Fruit fly (Drosophila melanogaster) whole organism, embryonic: ENCODE data around the gene Ocrl.

Experiments used
- B-H2 ChIP-seq: fragments of 200-800 bp; sonication (Bioruptor generic); optimal IDR thresholded peaks from 2 replicates; lab custom pipeline; 2018; ENCODE audit warnings: missing biosample characterization, mild to moderate bottlenecking, missing genetic modification characterization
- Blimp-1 ChIP-seq: fragments of 200-800 bp; sonication (Bioruptor generic); optimal IDR thresholded peaks from 3 replicates; lab custom pipeline; 2018; ENCODE audit warnings: missing biosample characterization, missing genetic modification characterization, mild to moderate bottlenecking, moderate library complexity, missing genetic modification reagents
- CG10959 ChIP-seq: fragments of 200-800 bp; sonication (Bioruptor generic); IDR thresholded peaks from 2 replicates; pipeline ENCODE4 v1.3.6; 2022; ENCODE audit warnings: missing biosample characterization, missing genetic modification characterization
- CG12155 ChIP-seq: fragments of 200-800 bp; sonication (Bioruptor generic); optimal IDR thresholded peaks from 3 replicates; lab custom pipeline; 2016; ENCODE audit warnings: missing biosample characterization, missing genetic modification characterization
- CG14965 ChIP-seq: fragments of 200-800 bp; sonication (Bioruptor generic); optimal IDR thresholded peaks from 2 replicates; lab custom pipeline; 2016; ENCODE audit warnings: missing biosample characterization, missing genetic modification characterization, borderline replicate concordance
- CG1603 ChIP-seq: fragments of 200-800 bp; sonication (Bioruptor generic); optimal IDR thresholded peaks from 2 replicates; lab custom pipeline; 2019; ENCODE audit warnings: missing biosample characterization, mild to moderate bottlenecking, missing genetic modification characterization, moderate library complexity
- CG17612 ChIP-seq: fragments of 200-800 bp; sonication (Bioruptor generic); IDR thresholded peaks from 2 replicates; pipeline ENCODE4 v1.3.6; 2022; ENCODE audit warnings: missing biosample characterization, missing genetic modification characterization
- CG18619 ChIP-seq: fragments of 200-800 bp; sonication (Bioruptor generic); optimal IDR thresholded peaks from 3 replicates; lab custom pipeline; 2017; ENCODE audit warnings: missing biosample characterization, mild to moderate bottlenecking, missing genetic modification characterization
- CG2678 ChIP-seq: fragments of 200-800 bp; sonication (Bioruptor generic); optimal IDR thresholded peaks from 3 replicates; lab custom pipeline; 2019; ENCODE audit warnings: missing biosample characterization, mild to moderate bottlenecking, missing genetic modification characterization, moderate library complexity
- CG31224 ChIP-seq: fragments of 200-800 bp; sonication (Bioruptor generic); IDR thresholded peaks from 2 replicates; pipeline ENCODE4 v1.3.6; 2022; ENCODE audit warnings: missing biosample characterization, missing genetic modification characterization
- CG32767 ChIP-seq: fragments of 200-800 bp; sonication (Bioruptor generic); IDR thresholded peaks from 2 replicates; pipeline ENCODE4 v1.3.6; 2022; ENCODE audit warnings: missing biosample characterization, missing genetic modification characterization
- CG34376 ChIP-seq: fragments of 200-800 bp; sonication (Bioruptor generic); optimal IDR thresholded peaks from 2 replicates; lab custom pipeline; 2018; ENCODE audit warnings: missing biosample characterization, mild to moderate bottlenecking, missing genetic modification characterization
- CG4282 ChIP-seq: fragments of 200-800 bp; sonication (Bioruptor generic); optimal IDR thresholded peaks from 2 replicates; lab custom pipeline; 2016; ENCODE audit warnings: missing biosample characterization, missing genetic modification characterization
- CG7786 ChIP-seq: fragments of 200-800 bp; sonication (Bioruptor generic); optimal IDR thresholded peaks from 2 replicates; lab custom pipeline; 2016; ENCODE audit warnings: missing biosample characterization, missing genetic modification characterization
- CG7839 ChIP-seq: fragments of 200-800 bp; sonication (Bioruptor generic); optimal IDR thresholded peaks from 3 replicates; lab custom pipeline; 2018; ENCODE audit warnings: missing biosample characterization, mild to moderate bottlenecking, missing genetic modification characterization, moderate library complexity
- CG8388 ChIP-seq: fragments of 200-800 bp; sonication (Bioruptor generic); optimal IDR thresholded peaks from 2 replicates; lab custom pipeline; 2019; ENCODE audit warnings: missing biosample characterization, mild to moderate bottlenecking, missing genetic modification characterization, moderate library complexity
- CG9215 ChIP-seq: fragments of 200-800 bp; sonication (Bioruptor generic); IDR thresholded peaks from 2 replicates; pipeline ENCODE4 v1.3.6; 2022; ENCODE audit warnings: missing biosample characterization, missing genetic modification characterization
- CoRest ChIP-seq: fragments of 200-800 bp; sonication (Bioruptor generic); optimal IDR thresholded peaks from 3 replicates; lab custom pipeline; 2018; ENCODE audit warnings: missing biosample characterization, mild to moderate bottlenecking, missing genetic modification characterization, moderate library complexity
- Dp ChIP-seq: fragments of 200-800 bp; sonication (Bioruptor generic); optimal IDR thresholded peaks from 2 replicates; lab custom pipeline; 2018; ENCODE audit warnings: missing biosample characterization, mild to moderate bottlenecking, missing genetic modification characterization, moderate library complexity
- H2.0 ChIP-seq: fragments of 200-800 bp; sonication (Bioruptor generic); IDR thresholded peaks from 2 replicates; pipeline ENCODE4 v1.3.6; 2022; ENCODE audit warnings: missing biosample characterization, missing genetic modification characterization
- Hmx ChIP-seq: fragments of 200-800 bp; sonication (Bioruptor generic); optimal IDR thresholded peaks from 2 replicates; lab custom pipeline; 2016; ENCODE audit warnings: missing biosample characterization, missing genetic modification characterization
- Hsf ChIP-seq: fragments of 200-800 bp; sonication (Bioruptor generic); optimal IDR thresholded peaks from 3 replicates; lab custom pipeline; 2016; ENCODE audit warnings: missing biosample characterization, missing genetic modification characterization
- MBD-R2 ChIP-seq: fragments of 200-800 bp; sonication (Bioruptor generic); IDR thresholded peaks from 2 replicates; pipeline ENCODE4 v1.3.6; 2022; ENCODE audit warnings: missing biosample characterization, missing genetic modification characterization
- NFAT ChIP-seq: fragments of 200-800 bp; sonication (Bioruptor generic); IDR thresholded peaks from 2 replicates; pipeline ENCODE4 v1.3.6; 2022; ENCODE audit warnings: missing biosample characterization, missing genetic modification characterization
- Nf-YA ChIP-seq: fragments of 200-800 bp; sonication (Bioruptor generic); IDR thresholded peaks from 2 replicates; pipeline ENCODE4 v1.3.6; 2022; ENCODE audit warnings: missing biosample characterization, missing genetic modification characterization
- Oaz ChIP-seq: fragments of 200-800 bp; sonication (Bioruptor generic); IDR thresholded peaks from 2 replicates; pipeline ENCODE4 v1.3.6; 2022; ENCODE audit warnings: missing biosample characterization, missing genetic modification characterization
- Opbp ChIP-seq: fragments of 200-800 bp; sonication (Bioruptor generic); IDR thresholded peaks from 3 replicates; pipeline ENCODE4 v1.3.6; 2022; ENCODE audit warnings: missing biosample characterization, missing genetic modification characterization; ENCODE audit not compliant: partially characterized antibody
- Pdp1 ChIP-seq, 2 experiments: fragments of 200-800 bp; sonication (Bioruptor generic); optimal IDR thresholded peaks; 3 replicates each; lab custom pipeline; 2016; ENCODE audit warnings: missing biosample characterization in 2 of 2, missing genetic modification characterization in 2 of 2, mild to moderate bottlenecking in 1 of 2, moderate library complexity in 1 of 2
- Ptx1 ChIP-seq: fragments of 200-800 bp; sonication (Bioruptor generic); IDR thresholded peaks from 2 replicates; pipeline ENCODE4 v1.3.6; 2022; ENCODE audit warnings: missing biosample characterization, missing genetic modification characterization
- bbx ChIP-seq: fragments of 200-800 bp; sonication (Bioruptor generic); IDR thresholded peaks from 2 replicates; pipeline ENCODE4 v1.3.6; 2022; ENCODE audit warnings: missing biosample characterization, missing genetic modification characterization; ENCODE audit not compliant: partially characterized antibody
- chinmo ChIP-seq: fragments of 200-800 bp; sonication (Bioruptor generic); IDR thresholded peaks from 4 replicates; pipeline ENCODE4 v1.3.6; 2022; ENCODE audit warnings: missing biosample characterization, missing genetic modification characterization; ENCODE audit not compliant: partially characterized antibody
- chn ChIP-seq: fragments of 200-800 bp; sonication (Bioruptor generic); optimal IDR thresholded peaks from 2 replicates; lab custom pipeline; 2016; ENCODE audit warnings: missing biosample characterization, missing genetic modification characterization
- dmrt99B ChIP-seq: fragments of 200-800 bp; sonication (Bioruptor generic); optimal IDR thresholded peaks from 2 replicates; lab custom pipeline; 2018; ENCODE audit warnings: missing biosample characterization, mild to moderate bottlenecking, missing genetic modification characterization, moderate library complexity
- esg ChIP-seq: fragments of 200-800 bp; sonication (Bioruptor generic); conservative IDR thresholded peaks from 2 replicates; pipeline ENCODE4 v1.3.6; 2022; ENCODE audit warnings: missing biosample characterization, missing genetic modification characterization
- ewg ChIP-seq: fragments of 200-800 bp; sonication (Bioruptor generic); optimal IDR thresholded peaks from 3 replicates; lab custom pipeline; 2017; ENCODE audit warnings: mild to moderate bottlenecking, missing biosample characterization, missing genetic modification reagents, missing genetic modification characterization
- gce ChIP-seq: fragments of 200-800 bp; sonication (Bioruptor generic); IDR thresholded peaks from 3 replicates; pipeline ENCODE4 v1.3.6; 2022; ENCODE audit warnings: missing biosample characterization, missing genetic modification characterization
- jing ChIP-seq: fragments of 200-800 bp; sonication (Bioruptor generic); optimal IDR thresholded peaks from 2 replicates; lab custom pipeline; 2018; ENCODE audit warnings: missing biosample characterization, mild to moderate bottlenecking, missing genetic modification characterization
- luna ChIP-seq: fragments of 200-800 bp; sonication (Bioruptor generic); optimal IDR thresholded peaks from 2 replicates; lab custom pipeline; 2016; ENCODE audit warnings: missing biosample characterization, missing genetic modification characterization
- mld ChIP-seq: fragments of 200-800 bp; sonication (Bioruptor generic); IDR thresholded peaks from 3 replicates; pipeline ENCODE4 v1.3.6; 2022; ENCODE audit warnings: missing biosample characterization, missing genetic modification characterization; ENCODE audit not compliant: partially characterized antibody
- oc ChIP-seq: fragments of 200-800 bp; sonication (Bioruptor generic); optimal IDR thresholded peaks from 2 replicates; lab custom pipeline; 2018; ENCODE audit warnings: missing biosample characterization, mild to moderate bottlenecking, missing genetic modification characterization, moderate library complexity
- onecut ChIP-seq: fragments of 200-800 bp; sonication (Bioruptor generic); IDR thresholded peaks from 2 replicates; pipeline ENCODE4 v1.3.6; 2022; ENCODE audit warnings: missing biosample characterization, missing genetic modification characterization
- psq ChIP-seq: fragments of 200-800 bp; sonication (Bioruptor generic); optimal IDR thresholded peaks from 2 replicates; lab custom pipeline; 2017; ENCODE audit warnings: missing biosample characterization, missing genetic modification characterization
- pum ChIP-seq: fragments of 200-800 bp; sonication (Bioruptor generic); optimal IDR thresholded peaks from 2 replicates; lab custom pipeline; 2016; ENCODE audit warnings: missing biosample characterization, missing genetic modification characterization
- salm ChIP-seq: fragments of 200-800 bp; sonication (Bioruptor generic); optimal IDR thresholded peaks from 2 replicates; lab custom pipeline; 2018; ENCODE audit warnings: missing biosample characterization, mild to moderate bottlenecking, missing genetic modification characterization
- schlank ChIP-seq: fragments of 200-800 bp; sonication (Bioruptor generic); optimal IDR thresholded peaks from 2 replicates; lab custom pipeline; 2018; ENCODE audit warnings: missing biosample characterization, mild to moderate bottlenecking, missing genetic modification characterization
- sens ChIP-seq: fragments of 200-800 bp; sonication (Bioruptor generic); peaks from one replicate; lab custom pipeline; 2016; ENCODE audit warnings: missing biosample characterization, missing genetic modification characterization
- sima ChIP-seq: fragments of 200-800 bp; sonication (Bioruptor generic); optimal IDR thresholded peaks from 2 replicates; lab custom pipeline; 2016; ENCODE audit warnings: missing biosample characterization, missing genetic modification characterization
- sqz ChIP-seq: fragments of 200-800 bp; sonication (Bioruptor generic); optimal IDR thresholded peaks from 3 replicates; lab custom pipeline; 2018; ENCODE audit warnings: missing biosample characterization, mild to moderate bottlenecking, missing genetic modification characterization
- tna ChIP-seq: fragments of 200-800 bp; sonication (Bioruptor generic); IDR thresholded peaks from 2 replicates; pipeline ENCODE4 v1.3.6; 2022; ENCODE audit warnings: missing biosample characterization, missing genetic modification characterization; ENCODE audit not compliant: partially characterized antibody
- z ChIP-seq: fragments of 200-800 bp; sonication (Bioruptor generic); IDR thresholded peaks from 3 replicates; pipeline ENCODE4 v1.3.6; 2022; ENCODE audit warnings: missing biosample characterization, missing genetic modification characterization

Ocrl gene

dm6 chrX:1966779-1967520 is 44.2 kb downstream of the Ocrl start (continued):
- TF ChIP-seq CG1603 (no peak), ewg (peak; percentile 1), CG12155 (GFP tag; lab: Kevin White, UChicago) (no peak), psq (GFP tag; lab: Kevin White, UChicago) (no peak), Hsf (GFP tag; lab: Kevin White, UChicago) (no peak), chinmo (GFP tag; lab: Robert Waterston, UW) (no peak), CG32767 (GFP tag; lab: Robert Waterston, UW) (no peak), Ptx1 (GFP tag; lab: Robert Waterston, UW) (peak; percentile 15; the same call in 1 of the 2 replicates), Pdp1 (GFP tag; optimal IDR thresholded peaks at IDR 0.05; lab: Kevin White, UChicago) (no peak), CG4282 (GFP tag; lab: Kevin White, UChicago) (no peak), z (GFP tag; lab: Robert Waterston, UW) (no peak), mld (GFP tag; lab: Robert Waterston, UW) (no peak), CG10959 (GFP tag; lab: Robert Waterston, UW) (no peak), sima (GFP tag; lab: Kevin White, UChicago) (no peak), tna (GFP tag; lab: Robert Waterston, UW) (no peak), MBD-R2 (no peak), luna (no peak), esg (no peak), gce (GFP tag; lab: Robert Waterston, UW) (no peak), CG31224 (no peak), NFAT (GFP tag; lab: Robert Waterston, UW) (no peak), bbx (GFP tag; lab: Robert Waterston, UW) (no peak), dmrt99B (tag; lab: Kevin White, UChicago) (peak; percentile 17), chn (no peak), sqz (GFP tag; lab: Kevin White, UChicago) (no peak), CoRest (no peak), CG34376 (GFP tag; lab: Kevin White, UChicago) (no peak), Dp (GFP tag; lab: Kevin White, UChicago) (no peak), oc (tag; lab: Kevin White, UChicago) (no peak), CG8388 (GFP tag; lab: Kevin White, UChicago) (no peak), Nf-YA (no peak), Hmx (GFP tag; lab: Kevin White, UChicago) (no peak), B-H2 (GFP tag; lab: Kevin White, UChicago) (no peak), CG9215 (GFP tag; lab: Robert Waterston, UW) (no peak), Opbp (GFP tag; lab: Robert Waterston, UW) (no peak), pum (GFP tag; lab: Kevin White, UChicago) (no peak), salm (tag; lab: Kevin White, UChicago) (no peak), CG2678 (no peak), CG7839 (peak; percentile 12), CG18619 (GFP tag; lab: Kevin White, UChicago) (no peak), CG17612 (no peak), CG7786 (GFP tag; lab: Kevin White, UChicago) (no peak), onecut (GFP tag; lab: Robert Waterston, UW) (peak; percentile 46; the same call in 1 of the 2 replicates), jing (GFP tag; lab: Kevin White, UChicago) (no peak), Oaz (GFP tag; lab: Robert Waterston, UW) (no peak), schlank (tag; lab: Kevin White, UChicago) (no peak), H2.0 (GFP tag; lab: Robert Waterston, UW) (no peak), sens (GFP tag; lab: Kevin White, UChicago) (peak; percentile 37), Blimp-1 (peak; percentile 21), CG14965 (no peak)
